Worm (Caenorhabditis elegans) whole organism, young adult: ENCODE results near the gene F22B5.6.
"Not testable (repeated sequence)": the region's sequence is repeated elsewhere in the genome, so short reads cannot be mapped to it uniquely, and the experiment has no call there.

ENCODE experiments used
- B0035.1 ChIP-seq: sonication (generic microtip); optimal IDR thresholded peaks from 2 replicates; lab custom pipeline; 2016; ENCODE audit warnings: missing genetic modification characterization, mild to moderate bottlenecking, missing compliant biosample characterization, missing genotype, missing genetic modification reagents
- F52B5.7 ChIP-seq: sonication (generic microtip); optimal IDR thresholded peaks from 2 replicates; lab custom pipeline; 2016; ENCODE audit warnings: mild to moderate bottlenecking, missing genetic modification characterization, missing compliant biosample characterization
- F57C9.4 ChIP-seq: sonication (generic microtip); optimal IDR thresholded peaks from 2 replicates; lab custom pipeline; 2017; ENCODE audit warnings: mild to moderate bottlenecking, missing genetic modification characterization, missing compliant biosample characterization
- T26A5.8 ChIP-seq: sonication (generic microtip); optimal IDR thresholded peaks from 2 replicates; lab custom pipeline; 2016; ENCODE audit warnings: missing genetic modification characterization, missing compliant biosample characterization
- Y56A3A.18 ChIP-seq: fragments of 200-800 bp; sonication (Bioruptor generic); IDR thresholded peaks from 2 replicates; pipeline ENCODE4 v1.3.6; 2022; ENCODE audit warnings: missing genetic modification reagents, missing genetic modification characterization, missing compliant biosample characterization
- Y95B8A.8 ChIP-seq: fragments of 200-800 bp; sonication (Bioruptor generic); IDR thresholded peaks from 2 replicates; pipeline ENCODE4 v1.3.6; 2022; ENCODE audit warnings: missing genetic modification reagents, missing genetic modification characterization, missing compliant biosample characterization
- akir-1 ChIP-seq: fragments of 200-800 bp; sonication (Bioruptor generic); optimal IDR thresholded peaks from 2 replicates; lab custom pipeline; 2018; ENCODE audit warnings: mild to moderate bottlenecking, missing genetic modification characterization, moderate library complexity, missing compliant biosample characterization
- ama-1 ChIP-seq, 3 experiments: fragments of 150-350 bp in 1 of 3; sonication (generic microtip) in 2 of 3; optimal IDR thresholded peaks; 2 replicates each; lab custom pipeline; 2014 to 2018; ENCODE audit warnings: missing biosample characterization in 2 of 3, missing genetic modification characterization in 2 of 3, missing genetic modification reagents in 2 of 3
- aptf-3 ChIP-seq: fragments of 200-800 bp; sonication (Bioruptor generic); IDR thresholded peaks from 2 replicates; pipeline ENCODE4 v1.3.6; 2022; ENCODE audit warnings: missing genetic modification characterization, missing compliant biosample characterization
- athp-1 ChIP-seq: sonication (generic microtip); optimal IDR thresholded peaks from 2 replicates; lab custom pipeline; 2017; ENCODE audit warnings: mild to moderate bottlenecking, missing genetic modification characterization, missing compliant biosample characterization
- bed-1 ChIP-seq: fragments of 200-800 bp; sonication (Bioruptor generic); IDR thresholded peaks from 2 replicates; pipeline ENCODE4 v1.3.6; 2022; ENCODE audit warnings: missing genetic modification reagents, missing genetic modification characterization, missing compliant biosample characterization
- cebp-1 ChIP-seq, 2 experiments: fragments of 200-800 bp in 1 of 2; sonication (Bioruptor generic) in 1 of 2; sonication (generic microtip) in 1 of 2; IDR thresholded peaks in 1 of 2; optimal IDR thresholded peaks in 1 of 2; 2 replicates each; pipeline versions ENCODE4 v1.3.6 to Lab custom; 2017 to 2022; ENCODE audit warnings: missing compliant biosample characterization in 2 of 2, missing genetic modification characterization in 2 of 2, mild to moderate bottlenecking in 1 of 2, missing genetic modification reagents in 1 of 2, moderate library complexity in 1 of 2
- cebp-2 ChIP-seq: fragments of 200-800 bp; sonication (Bioruptor generic); IDR thresholded peaks from 2 replicates; pipeline ENCODE4 v1.3.6; 2022; ENCODE audit warnings: missing genetic modification characterization, missing compliant biosample characterization
- ceh-40 ChIP-seq: fragments of 200-800 bp; sonication (Bioruptor generic); IDR thresholded peaks from 2 replicates; pipeline ENCODE4 v1.3.6; 2022; ENCODE audit warnings: missing genetic modification characterization, missing compliant biosample characterization
- dox-1 ChIP-seq: fragments of 200-800 bp; sonication (Bioruptor generic); IDR thresholded peaks from 2 replicates; pipeline ENCODE4 v1.3.6; 2022; ENCODE audit warnings: missing genetic modification reagents, missing genetic modification characterization, missing compliant biosample characterization
- egrh-3 ChIP-seq: fragments of 200-800 bp; sonication (Bioruptor generic); IDR thresholded peaks from 2 replicates; pipeline ENCODE4 v1.3.6; 2022; ENCODE audit warnings: missing genetic modification reagents, missing genetic modification characterization, missing compliant biosample characterization
- him-1 ChIP-seq: sonication (generic microtip); optimal IDR thresholded peaks from 2 replicates; lab custom pipeline; 2016; ENCODE audit warnings: missing genotype, missing genetic modification reagents, missing genetic modification characterization, missing compliant biosample characterization
- hlh-26 ChIP-seq: fragments of 200-800 bp; sonication (Bioruptor generic); conservative IDR thresholded peaks from 2 replicates; pipeline ENCODE4 v1.3.6; 2022; ENCODE audit warnings: missing genetic modification reagents, missing genetic modification characterization, missing compliant biosample characterization
- hmg-1.2 ChIP-seq: fragments of 200-800 bp; sonication (Bioruptor generic); IDR thresholded peaks from 2 replicates; pipeline ENCODE4 v1.3.6; 2022; ENCODE audit warnings: missing genetic modification reagents, missing genetic modification characterization, missing compliant biosample characterization
- hmg-20 ChIP-seq: fragments of 200-800 bp; sonication (Bioruptor generic); IDR thresholded peaks from 2 replicates; pipeline ENCODE4 v1.3.6; 2022; ENCODE audit warnings: missing genetic modification reagents, missing genetic modification characterization, missing compliant biosample characterization
- hsf-1 ChIP-seq: fragments of 200-800 bp; sonication (Bioruptor generic); IDR thresholded peaks from 2 replicates; pipeline ENCODE4 v1.3.6; 2022; ENCODE audit warnings: missing genetic modification reagents, missing genetic modification characterization, missing compliant biosample characterization
- lin-26 ChIP-seq: fragments of 200-800 bp; sonication (Bioruptor generic); IDR thresholded peaks from 2 replicates; pipeline ENCODE4 v1.3.6; 2022; ENCODE audit warnings: missing genetic modification reagents, missing genetic modification characterization, missing compliant biosample characterization
- madf-10 ChIP-seq: sonication (generic microtip); optimal IDR thresholded peaks from 2 replicates; lab custom pipeline; 2016; ENCODE audit warnings: mild to moderate bottlenecking, missing genetic modification characterization, missing compliant biosample characterization
- madf-3 ChIP-seq: fragments of 200-800 bp; sonication (Bioruptor generic); IDR thresholded peaks from 2 replicates; pipeline ENCODE4 v1.3.6; 2022; ENCODE audit warnings: missing genetic modification reagents, missing genetic modification characterization, missing compliant biosample characterization
- madf-6 ChIP-seq: fragments of 200-800 bp; sonication (Bioruptor generic); IDR thresholded peaks from 2 replicates; pipeline ENCODE4 v1.3.6; 2022; ENCODE audit warnings: missing genetic modification reagents, missing genetic modification characterization, missing compliant biosample characterization
- madf-8 ChIP-seq: fragments of 200-800 bp; sonication (Bioruptor generic); conservative IDR thresholded peaks from 2 replicates; pipeline ENCODE4 v1.3.6; 2022; ENCODE audit warnings: missing genetic modification reagents, missing genetic modification characterization, missing compliant biosample characterization
- mxl-1 ChIP-seq: sonication (generic microtip); optimal IDR thresholded peaks from 2 replicates; lab custom pipeline; 2016; ENCODE audit warnings: missing genetic modification characterization, missing compliant biosample characterization
- nhr-27 ChIP-seq: fragments of 200-800 bp; sonication (Bioruptor generic); optimal IDR thresholded peaks from 2 replicates; lab custom pipeline; 2018; ENCODE audit warnings: mild to moderate bottlenecking, missing genetic modification characterization, moderate library complexity, missing compliant biosample characterization
- pbrm-1 ChIP-seq: fragments of 200-800 bp; sonication (Bioruptor generic); IDR thresholded peaks from 2 replicates; pipeline ENCODE4 v1.3.6; 2022; ENCODE audit warnings: missing genetic modification reagents, missing genetic modification characterization, missing compliant biosample characterization
- rcor-1 ChIP-seq: fragments of 200-800 bp; sonication (Bioruptor generic); IDR thresholded peaks from 2 replicates; pipeline ENCODE4 v1.3.6; 2022; ENCODE audit warnings: missing genetic modification reagents, missing genetic modification characterization, missing compliant biosample characterization
- rpc-1 ChIP-seq, 2 experiments: fragments of 150-350 bp in 1 of 2; sonication (generic microtip) in 1 of 2; optimal IDR thresholded peaks; 2 replicates each; lab custom pipeline; 2014 to 2018; ENCODE audit warnings: missing biosample characterization in 1 of 2, missing genetic modification characterization in 1 of 2, missing genetic modification reagents in 1 of 2, missing genotype in 1 of 2
- snpc-1.1 ChIP-seq: sonication (generic microtip); optimal IDR thresholded peaks from 2 replicates; lab custom pipeline; 2017; ENCODE audit warnings: missing genetic modification characterization, mild to moderate bottlenecking, missing compliant biosample characterization, antibody characterized with exemption, moderate library complexity, missing genotype, missing genetic modification reagents; ENCODE audit not compliant: insufficient read depth
- snpc-3.4 ChIP-seq: sonication (generic microtip); optimal IDR thresholded peaks from 2 replicates; lab custom pipeline; 2017; ENCODE audit warnings: missing genetic modification characterization, mild to moderate bottlenecking, missing compliant biosample characterization, antibody characterized with exemption, moderate library complexity, missing genotype, missing genetic modification reagents
- snpc-4 ChIP-seq, 5 experiments: fragments of 150-350 bp in 1 of 5; sonication (generic microtip) in 4 of 5; optimal IDR thresholded peaks; 2 replicates each; lab custom pipeline; 2014 to 2018; ENCODE audit warnings: missing genetic modification characterization in 5 of 5, missing biosample characterization in 3 of 5, antibody characterized with exemption in 2 of 5, mild to moderate bottlenecking in 2 of 5, missing compliant biosample characterization in 2 of 5, missing genotype in 2 of 5, moderate library complexity in 2 of 5, missing genetic modification reagents in 1 of 5
- tbp1 ChIP-seq: fragments of 200-800 bp; sonication (Bioruptor generic); optimal IDR thresholded peaks from 2 replicates; lab custom pipeline; 2018; ENCODE audit warnings: mild to moderate bottlenecking, missing genetic modification characterization, missing compliant biosample characterization
- tlf-1 ChIP-seq: fragments of 200-800 bp; sonication (Bioruptor generic); optimal IDR thresholded peaks from 2 replicates; lab custom pipeline; 2018; ENCODE audit warnings: mild to moderate bottlenecking, missing genetic modification characterization, missing compliant biosample characterization
- unc-130 ChIP-seq: sonication (generic microtip); optimal IDR thresholded peaks from 2 replicates; lab custom pipeline; 2016; ENCODE audit warnings: missing genetic modification reagents, missing genetic modification characterization, missing compliant biosample characterization
- zim-3 ChIP-seq: sonication (generic microtip); optimal IDR thresholded peaks from 2 replicates; lab custom pipeline; 2017; ENCODE audit warnings: mild to moderate bottlenecking, missing genetic modification characterization, moderate library complexity, missing compliant biosample characterization
- ztf-25 ChIP-seq: fragments of 200-800 bp; sonication (Bioruptor generic); IDR thresholded peaks from 2 replicates; pipeline ENCODE4 v1.3.6; 2022; ENCODE audit warnings: missing genetic modification reagents, missing genetic modification characterization, missing compliant biosample characterization
- ztf-28 ChIP-seq: fragments of 200-800 bp; sonication (Bioruptor generic); IDR thresholded peaks from 2 replicates; pipeline ENCODE4 v1.3.6; 2022; ENCODE audit warnings: missing genetic modification reagents, missing genetic modification characterization, missing compliant biosample characterization
- ztf-6 ChIP-seq: fragments of 200-800 bp; sonication (Bioruptor generic); IDR thresholded peaks from 2 replicates; pipeline ENCODE4 v1.3.6; 2022; ENCODE audit warnings: missing genetic modification reagents, missing genetic modification characterization, missing compliant biosample characterization

F22B5.6 gene

ce11 chrII:8464448-8464898, 8.5 kb upstream of the F22B5.6 start, which contains the start of gene fars-3 (continued):
- TF ChIP-seq akir-1 (GFP tag; lab: Kevin White, UChicago) (no peak), cebp-1 (GFP tag; IDR thresholded peaks at IDR 0.05; lab: Robert Waterston, UW) (no peak), cebp-1 (tag; optimal IDR thresholded peaks at IDR 0.05; lab: Kevin White, UChicago) (peak; percentile 55), tlf-1 (GFP tag; lab: Kevin White, UChicago) (peak; percentile 62), B0035.1 (tag; lab: Kevin White, UChicago) (peak; percentile 46), ztf-28 (GFP tag; lab: Robert Waterston, UW) (no peak), ztf-25 (GFP tag; lab: Robert Waterston, UW) (peak; percentile 34; the same call in 1 of the 2 replicates), cebp-2 (GFP tag; lab: Robert Waterston, UW) (no peak), T26A5.8 (peak; percentile 0), snpc-1.1 (tag; lab: Kevin White, UChicago) (no peak), lin-26 (GFP tag; lab: Robert Waterston, UW) (0 out of 2 replicates have a peak, but pooled peaks have one; percentile 35), mxl-1 (no peak), Y56A3A.18 (no peak), ztf-6 (GFP tag; lab: Robert Waterston, UW) (0 out of 2 replicates have a peak, but pooled peaks have one; percentile 6), madf-10 (tag; lab: Kevin White, UChicago) (no peak), him-1 (tag; lab: Kevin White, UChicago) (no peak), hlh-26 (GFP tag; lab: Robert Waterston, UW) (no peak), unc-130 (GFP tag; lab: Kevin White, UChicago) (no peak), zim-3 (no peak), athp-1 (peak; percentile 57), F57C9.4 (tag; lab: Kevin White, UChicago) (no peak), hmg-1.2 (GFP tag; lab: Robert Waterston, UW) (peak; percentile 41), hsf-1 (GFP tag; lab: Robert Waterston, UW) (peak; percentile 81), F52B5.7 (tag; lab: Kevin White, UChicago) (no peak), Y95B8A.8 (GFP tag; lab: Robert Waterston, UW) (peak; percentile 23; the same call in 1 of the 2 replicates), tbp1 (GFP tag; lab: Kevin White, UChicago) (peak; percentile 24), madf-3 (GFP tag; lab: Robert Waterston, UW) (0 out of 2 replicates have a peak, but pooled peaks have one; percentile 69), bed-1 (GFP tag; lab: Robert Waterston, UW) (no peak), ama-1 (optimal IDR thresholded peaks at IDR 0.05; lab: Kevin White, UChicago) (no peak), ama-1 (GFP tag; optimal IDR thresholded peaks at IDR 0.05; lab: Kevin White, UChicago) (peak; percentile 16 to 68), nhr-27 (tag; lab: Kevin White, UChicago) (peak; percentile 55), snpc-4 (GFP tag; optimal IDR thresholded peaks at IDR 0.05; lab: Kevin White, UChicago) (peak; percentile 14), snpc-4 (tag; optimal IDR thresholded peaks at IDR 0.05; lab: Kevin White, UChicago) (peak in 1 of 4 experiments; percentile 41), hmg-20 (no peak), snpc-3.4 (tag; lab: Kevin White, UChicago) (peak; percentile 57), madf-8 (peak; percentile 15; the same call in 1 of the 2 replicates), pbrm-1 (GFP tag; lab: Robert Waterston, UW) (peak; percentile 36; the same call in 1 of the 2 replicates)

- peak; percentile 3 for TF ChIP-seq rpc-1 (optimal IDR thresholded peaks at IDR 0.05; lab: Kevin White, UChicago)
- not testable (repeated sequence) for TF ChIP-seq rpc-1 (tag; optimal IDR thresholded peaks at IDR 0.05; lab: Kevin White, UChicago)
- peak; percentile 51 for TF ChIP-seq egrh-3
- TF ChIP-seq aptf-3 = peak; percentile 79; the same call in 1 of the 2 replicates
- TF ChIP-seq ceh-40 = 0 out of 2 replicates have a peak, but pooled peaks have one; percentile 33
- TF ChIP-seq madf-6 (GFP tag; lab: Robert Waterston, UW) = peak; percentile 27
- peak; percentile 68; the same call in 1 of the 2 replicates for TF ChIP-seq madf-3 (GFP tag; lab: Robert Waterston, UW)
- TF ChIP-seq dox-1 (GFP tag; lab: Robert Waterston, UW) = peak; percentile 68
- TF ChIP-seq rcor-1 (GFP tag; lab: Robert Waterston, UW) = peak; percentile 18; the same call in 1 of the 2 replicates
- TF ChIP-seq hsf-1 (GFP tag; lab: Robert Waterston, UW) = peak; percentile 97
Measured at ce11 chrII:8459832-8460566, 4.0 kb upstream of the F22B5.6 start.
